Fruit fly (Drosophila melanogaster) whole organism, embryonic: ENCODE measurements around the gene Dpm1.

Experiments used
- Ada2b ChIP-seq: fragments of 200-800 bp; sonication (Bioruptor generic); IDR thresholded peaks from 2 replicates; pipeline ENCODE4 v1.3.6; 2022; ENCODE audit warnings: missing biosample characterization, missing genetic modification characterization
- Adf1 ChIP-seq: fragments of 200-800 bp; sonication (Bioruptor generic); IDR thresholded peaks from 2 replicates; pipeline ENCODE4 v1.3.6; 2022; ENCODE audit warnings: missing biosample characterization, missing genetic modification characterization
- Atf-2 ChIP-seq: fragments of 200-800 bp; sonication (Bioruptor generic); optimal IDR thresholded peaks from 2 replicates; lab custom pipeline; 2016; ENCODE audit warnings: missing biosample characterization, missing genetic modification characterization
- CG10462 ChIP-seq: fragments of 200-800 bp; sonication (Bioruptor generic); optimal IDR thresholded peaks from 2 replicates; lab custom pipeline; 2016; ENCODE audit warnings: missing biosample characterization, missing genetic modification characterization
- CG12299 ChIP-seq: fragments of 200-800 bp; sonication (Bioruptor generic); optimal IDR thresholded peaks from 2 replicates; lab custom pipeline; 2018; ENCODE audit warnings: missing biosample characterization, mild to moderate bottlenecking, missing genetic modification characterization
- CG12659 ChIP-seq: fragments of 200-800 bp; sonication (Bioruptor generic); optimal IDR thresholded peaks from 3 replicates; lab custom pipeline; 2017; ENCODE audit warnings: mild to moderate bottlenecking, missing biosample characterization, missing genetic modification reagents, missing genetic modification characterization
- CG13424 ChIP-seq: fragments of 200-800 bp; sonication (Bioruptor generic); optimal IDR thresholded peaks from 2 replicates; lab custom pipeline; 2019; ENCODE audit warnings: missing biosample characterization, mild to moderate bottlenecking, missing genetic modification characterization, moderate library complexity
- CG15696 ChIP-seq: fragments of 200-800 bp; sonication (Bioruptor generic); optimal IDR thresholded peaks from 2 replicates; lab custom pipeline; 2019; ENCODE audit warnings: missing biosample characterization, mild to moderate bottlenecking, missing genetic modification characterization, moderate library complexity
- CG16779 ChIP-seq: fragments of 200-800 bp; sonication (Bioruptor generic); IDR thresholded peaks from 2 replicates; pipeline ENCODE4 v1.3.6; 2022; ENCODE audit warnings: missing biosample characterization, missing genetic modification characterization
- CG16813 ChIP-seq: fragments of 200-800 bp; sonication (Bioruptor generic); IDR thresholded peaks from 3 replicates; pipeline ENCODE4 v1.3.6; 2022; ENCODE audit warnings: missing biosample characterization, missing genetic modification characterization; ENCODE audit not compliant: partially characterized antibody
- CG1792 ChIP-seq: fragments of 200-800 bp; sonication (Bioruptor generic); optimal IDR thresholded peaks from 2 replicates; lab custom pipeline; 2016; ENCODE audit warnings: missing biosample characterization, missing genetic modification characterization
- CG2202 ChIP-seq: fragments of 200-800 bp; sonication (Bioruptor generic); optimal IDR thresholded peaks from 2 replicates; lab custom pipeline; 2018; ENCODE audit warnings: missing biosample characterization, mild to moderate bottlenecking, missing genetic modification characterization
- CG30020 ChIP-seq: fragments of 200-800 bp; optimal IDR thresholded peaks from 2 replicates; lab custom pipeline; 2019; ENCODE audit warnings: missing biosample characterization, mild to moderate bottlenecking, missing genetic modification characterization, moderate library complexity
- CG3065 ChIP-seq: fragments of 200-800 bp; sonication (Bioruptor generic); optimal IDR thresholded peaks from 2 replicates; lab custom pipeline; 2016; ENCODE audit warnings: missing biosample characterization, missing genetic modification characterization
- CG32772 ChIP-seq: fragments of 200-800 bp; sonication (Bioruptor generic); IDR thresholded peaks from 2 replicates; pipeline ENCODE4 v1.3.6; 2022; ENCODE audit warnings: missing biosample characterization, missing genetic modification characterization
- CG3407 ChIP-seq: fragments of 200-800 bp; sonication (Bioruptor generic); optimal IDR thresholded peaks from 2 replicates; lab custom pipeline; 2018; ENCODE audit warnings: missing biosample characterization, mild to moderate bottlenecking, missing genetic modification characterization
- CG4424 ChIP-seq: fragments of 200-800 bp; sonication (Bioruptor generic); optimal IDR thresholded peaks from 3 replicates; lab custom pipeline; 2016; ENCODE audit warnings: missing biosample characterization, missing genetic modification characterization
- CG6254 ChIP-seq: fragments of 200-800 bp; sonication (Bioruptor generic); optimal IDR thresholded peaks from 3 replicates; lab custom pipeline; 2017; ENCODE audit warnings: mild to moderate bottlenecking, missing biosample characterization, missing genetic modification reagents, missing genetic modification characterization
- CG6689 ChIP-seq: fragments of 200-800 bp; sonication (Bioruptor generic); IDR thresholded peaks from 2 replicates; pipeline ENCODE4 v1.3.6; 2022; ENCODE audit warnings: missing biosample characterization, missing genetic modification characterization
- CG7372 ChIP-seq: fragments of 200-800 bp; sonication (Bioruptor generic); IDR thresholded peaks from 2 replicates; pipeline ENCODE4 v1.3.6; 2022; ENCODE audit warnings: missing biosample characterization, missing genetic modification characterization
- Camta ChIP-seq: fragments of 200-800 bp; sonication (Bioruptor generic); optimal IDR thresholded peaks from 2 replicates; lab custom pipeline; 2016; ENCODE audit warnings: missing biosample characterization, missing genetic modification characterization
- Dll ChIP-seq: fragments of 200-800 bp; sonication (Bioruptor generic); IDR thresholded peaks from 4 replicates; pipeline ENCODE4 v1.3.6; 2022; ENCODE audit warnings: missing biosample characterization, missing genetic modification characterization; ENCODE audit not compliant: partially characterized antibody
- Dp ChIP-seq: fragments of 200-800 bp; sonication (Bioruptor generic); optimal IDR thresholded peaks from 2 replicates; lab custom pipeline; 2018; ENCODE audit warnings: missing biosample characterization, mild to moderate bottlenecking, missing genetic modification characterization, moderate library complexity
- Gug ChIP-seq: fragments of 200-800 bp; sonication (Bioruptor generic); IDR thresholded peaks from 4 replicates; pipeline ENCODE4 v1.3.6; 2022; ENCODE audit warnings: missing biosample characterization, missing genetic modification characterization
- H2.0 ChIP-seq: fragments of 200-800 bp; sonication (Bioruptor generic); IDR thresholded peaks from 2 replicates; pipeline ENCODE4 v1.3.6; 2022; ENCODE audit warnings: missing biosample characterization, missing genetic modification characterization
- Hmr ChIP-seq: fragments of 200-800 bp; sonication (Bioruptor generic); optimal IDR thresholded peaks from 3 replicates; lab custom pipeline; 2017; ENCODE audit warnings: mild to moderate bottlenecking, missing biosample characterization, missing genetic modification reagents, missing genetic modification characterization
- Lhr ChIP-seq: fragments of 200-800 bp; sonication (Bioruptor generic); optimal IDR thresholded peaks from 3 replicates; lab custom pipeline; 2017; ENCODE audit warnings: mild to moderate bottlenecking, missing biosample characterization, missing genetic modification reagents, missing genetic modification characterization
- Med ChIP-seq: fragments of 200-800 bp; sonication (Bioruptor generic); peaks from one replicate; lab custom pipeline; 2016; ENCODE audit warnings: missing biosample characterization, missing genetic modification characterization, mild to moderate bottlenecking, inconsistent platforms, moderate library complexity
- Mes4 ChIP-seq: fragments of 200-800 bp; sonication (Bioruptor generic); optimal IDR thresholded peaks from 2 replicates; lab custom pipeline; 2016; ENCODE audit warnings: missing biosample characterization, missing genetic modification characterization
- Myb ChIP-seq: fragments of 200-800 bp; sonication (Bioruptor generic); optimal IDR thresholded peaks from 2 replicates; lab custom pipeline; 2016; ENCODE audit warnings: missing biosample characterization, missing genetic modification characterization
- Sry-β ChIP-seq: fragments of 200-800 bp; sonication (Bioruptor generic); optimal IDR thresholded peaks from 2 replicates; lab custom pipeline; 2018; ENCODE audit warnings: missing biosample characterization, mild to moderate bottlenecking, missing genetic modification characterization, moderate library complexity
- ac ChIP-seq: fragments of 200-800 bp; sonication (Bioruptor generic); optimal IDR thresholded peaks from 3 replicates; lab custom pipeline; 2017; ENCODE audit warnings: missing biosample characterization, mild to moderate bottlenecking, missing genetic modification characterization
- da ChIP-seq: fragments of 200-800 bp; sonication (Bioruptor generic); optimal IDR thresholded peaks from 2 replicates; lab custom pipeline; 2016; ENCODE audit warnings: missing biosample characterization, missing genetic modification characterization
- esg ChIP-seq: fragments of 200-800 bp; sonication (Bioruptor generic); conservative IDR thresholded peaks from 2 replicates; pipeline ENCODE4 v1.3.6; 2022; ENCODE audit warnings: missing biosample characterization, missing genetic modification characterization
- gcm ChIP-seq: fragments of 200-800 bp; sonication (Bioruptor generic); optimal IDR thresholded peaks from 2 replicates; lab custom pipeline; 2019; ENCODE audit warnings: missing biosample characterization, mild to moderate bottlenecking, missing genetic modification characterization, moderate library complexity
- gro ChIP-seq: fragments of 200-800 bp; sonication (Bioruptor generic); optimal IDR thresholded peaks from 2 replicates; lab custom pipeline; 2016; ENCODE audit warnings: missing biosample characterization, missing genetic modification characterization
- inv ChIP-seq: fragments of 200-800 bp; sonication (Bioruptor generic); IDR thresholded peaks from 2 replicates; pipeline ENCODE4 v1.3.6; 2022; ENCODE audit warnings: missing biosample characterization, missing genetic modification characterization; ENCODE audit not compliant: partially characterized antibody
- lmd ChIP-seq: fragments of 200-800 bp; sonication (Bioruptor generic); IDR thresholded peaks from 2 replicates; pipeline ENCODE4 v1.3.6; 2022; ENCODE audit warnings: missing biosample characterization, missing genetic modification characterization
- mld ChIP-seq: fragments of 200-800 bp; sonication (Bioruptor generic); IDR thresholded peaks from 3 replicates; pipeline ENCODE4 v1.3.6; 2022; ENCODE audit warnings: missing biosample characterization, missing genetic modification characterization; ENCODE audit not compliant: partially characterized antibody
- nau ChIP-seq: fragments of 200-800 bp; sonication (Bioruptor generic); optimal IDR thresholded peaks from 3 replicates; lab custom pipeline; 2017; ENCODE audit warnings: missing biosample characterization, mild to moderate bottlenecking, missing genetic modification characterization, missing genetic modification reagents
- otp ChIP-seq: fragments of 200-800 bp; sonication (Bioruptor generic); IDR thresholded peaks from 3 replicates; pipeline ENCODE4, ENCODE4 v1.3.6; 2022; ENCODE audit warnings: missing biosample characterization, missing genetic modification characterization
- run ChIP-seq: fragments of 200-800 bp; sonication (Bioruptor generic); optimal IDR thresholded peaks from 3 replicates; lab custom pipeline; 2018; ENCODE audit warnings: missing biosample characterization, mild to moderate bottlenecking, missing genetic modification characterization
- sna ChIP-seq: fragments of 200-800 bp; sonication (Bioruptor generic); IDR thresholded peaks from 2 replicates; pipeline ENCODE4 v1.3.6; 2022; ENCODE audit warnings: missing biosample characterization, missing genetic modification characterization; ENCODE audit not compliant: partially characterized antibody
- sqz ChIP-seq: fragments of 200-800 bp; sonication (Bioruptor generic); optimal IDR thresholded peaks from 3 replicates; lab custom pipeline; 2018; ENCODE audit warnings: missing biosample characterization, mild to moderate bottlenecking, missing genetic modification characterization
- ssp ChIP-seq: fragments of 200-800 bp; sonication (Bioruptor generic); IDR thresholded peaks from 2 replicates; pipeline ENCODE4 v1.3.6; 2022; ENCODE audit warnings: missing biosample characterization, missing genetic modification characterization
- tx ChIP-seq: fragments of 200-800 bp; sonication (Bioruptor generic); optimal IDR thresholded peaks from 2 replicates; lab custom pipeline; 2016; ENCODE audit warnings: missing biosample characterization, missing genetic modification characterization
- unc-4 ChIP-seq: fragments of 200-800 bp; sonication (Bioruptor generic); IDR thresholded peaks from 2 replicates; pipeline ENCODE4 v1.3.6; 2022; ENCODE audit warnings: missing biosample characterization, missing genetic modification characterization; ENCODE audit not compliant: partially characterized antibody
- zen2 ChIP-seq: fragments of 200-800 bp; sonication (Bioruptor generic); IDR thresholded peaks from 3 replicates; pipeline ENCODE4 v1.3.6; 2022; ENCODE audit warnings: missing biosample characterization, missing genetic modification characterization; ENCODE audit not compliant: partially characterized antibody

Gene Dpm1

dm6 chr2L:19572496-19573317 is 46.5 kb upstream of the Dpm1 start (continued):
- TF ChIP-seq H2.0 (GFP tag; lab: Robert Waterston, UW), result peak; percentile 40; the same call in 1 of the 2 replicates
- peak; percentile 56 for TF ChIP-seq esg (GFP tag; lab: Robert Waterston, UW)
- peak; percentile 42 for TF ChIP-seq CG4424 (GFP tag; lab: Kevin White, UChicago)
- no peak for TF ChIP-seq sqz (GFP tag; lab: Kevin White, UChicago)
- no peak for TF ChIP-seq ssp (GFP tag; lab: Robert Waterston, UW)
- no peak for TF ChIP-seq Dp (GFP tag; lab: Kevin White, UChicago)
- peak; percentile 68 for TF ChIP-seq CG6254 (GFP tag; lab: Kevin White, UChicago)
- TF ChIP-seq inv (GFP tag; lab: Robert Waterston, UW), result no peak
- TF ChIP-seq unc-4 (GFP tag; lab: Robert Waterston, UW), result no peak
- TF ChIP-seq CG32772 (GFP tag; lab: Robert Waterston, UW), result peak; percentile 34; the same call in 1 of the 2 replicates
- no peak for TF ChIP-seq CG16813
- TF ChIP-seq run (tag; lab: Kevin White, UChicago), result no peak
- TF ChIP-seq CG13424, result peak; percentile 69
- peak; percentile 42 for TF ChIP-seq CG2202 (tag; lab: Kevin White, UChicago)
- peak; percentile 66 for TF ChIP-seq CG12659 (GFP tag; lab: Kevin White, UChicago)
- TF ChIP-seq CG3065 (GFP tag; lab: Kevin White, UChicago), result no peak
- peak; percentile 25 for TF ChIP-seq Myb (GFP tag; lab: Kevin White, UChicago)
- peak; percentile 52 for TF ChIP-seq lmd (GFP tag; lab: Robert Waterston, UW)
- TF ChIP-seq gro, result peak; percentile 73
- no peak for TF ChIP-seq CG16779 (GFP tag; lab: Robert Waterston, UW)
- peak; percentile 6 for TF ChIP-seq Sry-β (GFP tag; lab: Kevin White, UChicago)
- peak; percentile 30 for TF ChIP-seq CG3407 (GFP tag; lab: Kevin White, UChicago)
- TF ChIP-seq sna (GFP tag; lab: Robert Waterston, UW), result no peak
- peak; percentile 37 for TF ChIP-seq Atf-2 (GFP tag; lab: Kevin White, UChicago)
- 0 out of 2 replicates have a peak, but pooled peaks have one; percentile 6 for TF ChIP-seq CG7372 (GFP tag; lab: Robert Waterston, UW)
- no peak for TF ChIP-seq nau (GFP tag; lab: Kevin White, UChicago)
- no peak; the same call in 1 of the 2 replicates for TF ChIP-seq Adf1
- TF ChIP-seq CG30020 (tag; lab: Kevin White, UChicago), result peak; percentile 29
- peak; percentile 73 for TF ChIP-seq Med (GFP tag; lab: Kevin White, UChicago)
- TF ChIP-seq CG10462 (GFP tag; lab: Kevin White, UChicago), result no peak
- peak; percentile 71 for TF ChIP-seq CG6689
- TF ChIP-seq Hmr (GFP tag; lab: Kevin White, UChicago), result peak; percentile 82
- TF ChIP-seq Lhr (GFP tag; lab: Kevin White, UChicago), result no peak
- peak; percentile 35; the same call in 1 of the 4 replicates for TF ChIP-seq Gug (GFP tag; lab: Robert Waterston, UW)
- no peak for TF ChIP-seq Dll
- TF ChIP-seq Mes4 (GFP tag; lab: Kevin White, UChicago), result no peak
- no peak for TF ChIP-seq da (GFP tag; lab: Kevin White, UChicago)
- peak; percentile 63 for TF ChIP-seq Camta
- TF ChIP-seq CG12299 (tag; lab: Kevin White, UChicago), result peak; percentile 66
- TF ChIP-seq ac (GFP tag; lab: Kevin White, UChicago), result no peak
- TF ChIP-seq tx (GFP tag; lab: Kevin White, UChicago), result peak; percentile 26
- TF ChIP-seq zen2 (GFP tag; lab: Robert Waterston, UW), result no peak
- TF ChIP-seq mld (GFP tag; lab: Robert Waterston, UW), result 0 out of 3 replicates have a peak, but pooled peaks have one; percentile 54
- TF ChIP-seq gcm, result peak; percentile 67
- peak; percentile 59 for TF ChIP-seq CG15696 (tag; lab: Kevin White, UChicago)
- TF ChIP-seq otp (GFP tag; lab: Robert Waterston, UW), result no peak; the same call in 2 of the 3 replicates
- TF ChIP-seq Ada2b (GFP tag; lab: Robert Waterston, UW), result 0 out of 2 replicates have a peak, but pooled peaks have one; percentile 5
- no peak for TF ChIP-seq CG1792 (GFP tag; lab: Kevin White, UChicago)
